Fruit fly (Drosophila melanogaster): ENCODE measurements around the gene RpS13.
A peak's percentile ranks its signal among the peaks of the same experiment; 100 is the strongest.

RpS13 gene

dm6 chr2L:8327783-8328327, 36.6 kb downstream of the RpS13 start (continued):
- TF ChIP-seq Ssrp (tag; optimal IDR thresholded peaks at IDR 0.05): no peak
- no peak for TF ChIP-seq maf-S (GFP tag; optimal IDR thresholded peaks at IDR 0.05)
- TF ChIP-seq CG33557 (GFP tag; optimal IDR thresholded peaks at IDR 0.05): no peak
- no peak for TF ChIP-seq crc (GFP tag; optimal IDR thresholded peaks at IDR 0.05)
- no peak for TF ChIP-seq ind (GFP tag; optimal IDR thresholded peaks at IDR 0.05)
- no peak for TF ChIP-seq CoRest (tag; optimal IDR thresholded peaks at IDR 0.05)
- TF ChIP-seq CG12071 (GFP tag; optimal IDR thresholded peaks at IDR 0.05): no peak
- no peak for TF ChIP-seq pita (GFP tag; optimal IDR thresholded peaks at IDR 0.05)
- no peak for TF ChIP-seq CG12155 (GFP tag; optimal IDR thresholded peaks at IDR 0.05)
- no peak for TF ChIP-seq CG7745 (tag; optimal IDR thresholded peaks at IDR 0.05)
- TF ChIP-seq wek (GFP tag; optimal IDR thresholded peaks at IDR 0.05): no peak
- no peak for TF ChIP-seq sim (GFP tag; IDR thresholded peaks at IDR 0.05)
- TF ChIP-seq Asciz (GFP tag; optimal IDR thresholded peaks at IDR 0.05): no peak
- TF ChIP-seq CG1603 (tag; optimal IDR thresholded peaks at IDR 0.05): no peak
- TF ChIP-seq CG1233 (GFP tag; optimal IDR thresholded peaks at IDR 0.05): no peak
- peak; percentile 45 for TF ChIP-seq CG15514 (GFP tag; optimal IDR thresholded peaks at IDR 0.05)
- TF ChIP-seq sug (tag; optimal IDR thresholded peaks at IDR 0.05): peak; percentile 13
- no peak for TF ChIP-seq Ada2b (GFP tag; IDR thresholded peaks at IDR 0.05)
- TF ChIP-seq CG1647 (GFP tag; optimal IDR thresholded peaks at IDR 0.05): no peak
- peak; percentile 54 for TF ChIP-seq Meics (GFP tag; optimal IDR thresholded peaks at IDR 0.05)
- no peak for TF ChIP-seq CG17568 (GFP tag; optimal IDR thresholded peaks at IDR 0.05)
- peak; percentile 61 for TF ChIP-seq gem (tag; optimal IDR thresholded peaks at IDR 0.05)
- no peak for TF ChIP-seq Drgx (GFP tag; IDR thresholded peaks at IDR 0.05)
- no peak for TF ChIP-seq tll (GFP tag; optimal IDR thresholded peaks at IDR 0.05)
- no peak for TF ChIP-seq Hr78 (GFP tag; optimal IDR thresholded peaks at IDR 0.05)
- TF ChIP-seq Pdp1 (GFP tag; optimal IDR thresholded peaks at IDR 0.05): peak in 1 of 2 experiments; percentile 51
- TF ChIP-seq NFAT (GFP tag; IDR thresholded peaks at IDR 0.05): no peak
- TF ChIP-seq CG1024 (GFP tag; IDR thresholded peaks at IDR 0.05): no peak
- no peak for TF ChIP-seq Blimp-1 (GFP tag; optimal IDR thresholded peaks at IDR 0.05)
- no peak for TF ChIP-seq Nf-YA (GFP tag; IDR thresholded peaks at IDR 0.05)
- no peak for TF ChIP-seq CG12219 (GFP tag; optimal IDR thresholded peaks at IDR 0.05)
- no peak for TF ChIP-seq CG1602 (GFP tag; optimal IDR thresholded peaks at IDR 0.05)
- TF ChIP-seq jumu (GFP tag; optimal IDR thresholded peaks at IDR 0.05): no peak
- TF ChIP-seq CG17328 (GFP tag; IDR thresholded peaks at IDR 0.05): no peak
- no peak for TF ChIP-seq CG11504 (tag; optimal IDR thresholded peaks at IDR 0.05)
- no peak for TF ChIP-seq wdn (GFP tag; IDR thresholded peaks at IDR 0.05)
- TF ChIP-seq Atf6 (GFP tag; IDR thresholded peaks at IDR 0.05): no peak
- no peak for TF ChIP-seq Nf-YC (tag; optimal IDR thresholded peaks at IDR 0.05)
- no peak for TF ChIP-seq CG13775 (GFP tag; optimal IDR thresholded peaks at IDR 0.05)
- TF ChIP-seq CG10267 (tag; optimal IDR thresholded peaks at IDR 0.05): no peak
- TF ChIP-seq CG34376 (GFP tag; optimal IDR thresholded peaks at IDR 0.05): peak; percentile 64
- TF ChIP-seq chinmo (GFP tag; IDR thresholded peaks at IDR 0.05; ENCODE audit: partially characterized antibody): peak; percentile 71; the same call in 2 of the 4 replicates
- no peak for TF ChIP-seq vvl (GFP tag; IDR thresholded peaks at IDR 0.05)
- no peak for TF ChIP-seq disco-r (GFP tag; optimal IDR thresholded peaks at IDR 0.05)
- no peak for TF ChIP-seq CG12236 (GFP tag; optimal IDR thresholded peaks at IDR 0.05)
- no peak for TF ChIP-seq Tbp (GFP tag; optimal IDR thresholded peaks at IDR 0.05)

Data from whole organism, embryonic.